Fruit fly (Drosophila melanogaster): ENCODE data around the gene CG11975.

DNA sequence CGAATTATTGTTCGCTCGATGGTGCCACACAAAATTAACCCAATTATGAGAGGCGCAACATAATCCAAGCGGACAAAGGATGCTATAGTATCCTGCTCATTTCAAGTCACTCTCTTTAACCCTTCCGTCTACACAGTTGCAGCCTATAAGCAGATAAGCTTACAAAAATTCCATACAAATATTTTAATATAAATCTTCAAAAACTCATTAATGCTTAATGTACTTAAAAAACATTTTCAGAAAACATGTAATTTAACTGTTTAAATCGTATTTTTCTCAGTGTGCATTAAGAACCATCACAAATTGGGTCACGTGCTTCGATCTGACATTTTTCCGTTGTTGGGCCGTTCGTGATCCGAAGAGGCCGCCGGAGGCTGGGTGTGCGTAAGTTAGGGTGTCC is 24.2 kb upstream of the CG11975 start:
- TF ChIP-seq pan (optimal IDR thresholded peaks at IDR 0.05) (no peak), usp (GFP tag; optimal IDR thresholded peaks at IDR 0.05) (no peak)

All from whole organism.